Fruit fly (Drosophila melanogaster) whole organism, embryonic: ENCODE results near the gene CG31344.

ENCODE experiments used
- CG10267 ChIP-seq: fragments of 200-800 bp; sonication (Bioruptor generic); optimal IDR thresholded peaks from 2 replicates; lab custom pipeline; 2018; ENCODE audit warnings: missing biosample characterization, mild to moderate bottlenecking, missing genetic modification characterization, moderate library complexity
- CG10274 ChIP-seq: fragments of 200-800 bp; sonication (Bioruptor generic); optimal IDR thresholded peaks from 3 replicates; lab custom pipeline; 2017; ENCODE audit warnings: missing biosample characterization, mild to moderate bottlenecking, missing genetic modification characterization
- CG12942 ChIP-seq: fragments of 200-800 bp; sonication (Bioruptor generic); optimal IDR thresholded peaks from 3 replicates; lab custom pipeline; 2016; ENCODE audit warnings: missing biosample characterization, missing genetic modification characterization
- CG13894 ChIP-seq: fragments of 200-800 bp; sonication (Bioruptor generic); optimal IDR thresholded peaks from 3 replicates; lab custom pipeline; 2018; ENCODE audit warnings: missing biosample characterization, mild to moderate bottlenecking, missing genetic modification characterization, moderate library complexity
- CG14710 ChIP-seq: fragments of 200-800 bp; sonication (Bioruptor generic); optimal IDR thresholded peaks from 3 replicates; lab custom pipeline; 2019; ENCODE audit warnings: missing biosample characterization, mild to moderate bottlenecking, missing genetic modification characterization, moderate library complexity
- CG16779 ChIP-seq: fragments of 200-800 bp; sonication (Bioruptor generic); IDR thresholded peaks from 2 replicates; pipeline ENCODE4 v1.3.6; 2022; ENCODE audit warnings: missing biosample characterization, missing genetic modification characterization
- CG16815 ChIP-seq: fragments of 200-800 bp; sonication (Bioruptor generic); optimal IDR thresholded peaks from 3 replicates; lab custom pipeline; 2017; ENCODE audit warnings: missing biosample characterization, mild to moderate bottlenecking, missing genetic modification characterization
- CG17361 ChIP-seq: fragments of 200-800 bp; sonication (Bioruptor generic); IDR thresholded peaks from 3 replicates; pipeline ENCODE4 v1.3.6; 2022; ENCODE audit warnings: missing biosample characterization, missing genetic modification characterization
- CG2889 ChIP-seq: fragments of 200-800 bp; sonication (Bioruptor generic); IDR thresholded peaks from 3 replicates; pipeline ENCODE4 v1.3.6; 2022; ENCODE audit warnings: missing biosample characterization, missing genetic modification characterization
- CG32532 ChIP-seq: fragments of 200-800 bp; sonication (Bioruptor generic); IDR thresholded peaks from 2 replicates; pipeline ENCODE4 v1.3.6; 2022; ENCODE audit warnings: missing biosample characterization, missing genetic modification characterization
- CG5953 ChIP-seq: fragments of 200-800 bp; sonication (Bioruptor generic); IDR thresholded peaks from 2 replicates; pipeline ENCODE4 v1.3.6; 2022; ENCODE audit warnings: missing biosample characterization, missing genetic modification characterization
- CG6175 ChIP-seq: fragments of 200-800 bp; sonication (Bioruptor generic); IDR thresholded peaks from 3 replicates; pipeline ENCODE4 v1.3.6; 2022; ENCODE audit warnings: missing biosample characterization, missing genetic modification characterization
- CG6683 ChIP-seq: fragments of 200-800 bp; sonication (Bioruptor generic); optimal IDR thresholded peaks from 2 replicates; lab custom pipeline; 2017; ENCODE audit warnings: missing biosample characterization, mild to moderate bottlenecking, missing genetic modification characterization, missing genetic modification reagents
- CG7963 ChIP-seq: fragments of 200-800 bp; sonication (Bioruptor generic); IDR thresholded peaks from 3 replicates; pipeline ENCODE4 v1.3.6; 2022; ENCODE audit warnings: missing biosample characterization, missing genetic modification characterization; ENCODE audit not compliant: partially characterized antibody
- CG8359 ChIP-seq: fragments of 200-800 bp; sonication (Bioruptor generic); optimal IDR thresholded peaks from 2 replicates; lab custom pipeline; 2017; ENCODE audit warnings: missing biosample characterization, mild to moderate bottlenecking, missing genetic modification characterization, borderline replicate concordance
- CG8478 ChIP-seq: fragments of >200 bp; optimal IDR thresholded peaks from 2 replicates; lab custom pipeline; 2018
- CG9215 ChIP-seq: fragments of 200-800 bp; sonication (Bioruptor generic); IDR thresholded peaks from 2 replicates; pipeline ENCODE4 v1.3.6; 2022; ENCODE audit warnings: missing biosample characterization, missing genetic modification characterization
- Dip2 ChIP-seq: fragments of 200-800 bp; sonication (Bioruptor generic); IDR thresholded peaks from 2 replicates; pipeline ENCODE4 v1.3.6; 2022; ENCODE audit warnings: missing biosample characterization, missing genetic modification characterization
- E2f2 ChIP-seq: fragments of 200-800 bp; sonication (Bioruptor generic); IDR thresholded peaks from 2 replicates; pipeline ENCODE4 v1.3.6; 2022; ENCODE audit warnings: missing biosample characterization, missing genetic modification characterization
- ERR ChIP-seq: fragments of 200-800 bp; sonication (Bioruptor generic); optimal IDR thresholded peaks from 2 replicates; lab custom pipeline; 2016; ENCODE audit warnings: missing biosample characterization, missing genetic modification characterization
- Ets97D ChIP-seq: fragments of 200-800 bp; sonication (Bioruptor generic); optimal IDR thresholded peaks from 3 replicates; lab custom pipeline; 2016; ENCODE audit warnings: missing biosample characterization, missing genetic modification characterization
- H15 ChIP-seq: fragments of 200-800 bp; sonication (Bioruptor generic); IDR thresholded peaks from 3 replicates; pipeline ENCODE4 v1.3.6; 2022; ENCODE audit warnings: missing biosample characterization, missing genetic modification characterization
- H2.0 ChIP-seq: fragments of 200-800 bp; sonication (Bioruptor generic); IDR thresholded peaks from 2 replicates; pipeline ENCODE4 v1.3.6; 2022; ENCODE audit warnings: missing biosample characterization, missing genetic modification characterization
- Lpt ChIP-seq: fragments of >200 bp; optimal IDR thresholded peaks from 2 replicates; lab custom pipeline; 2018; ENCODE audit warnings: missing biosample characterization, missing genetic modification characterization
- Nf-YC ChIP-seq: fragments of 200-800 bp; optimal IDR thresholded peaks from 3 replicates; lab custom pipeline; 2019; ENCODE audit warnings: missing biosample characterization, mild to moderate bottlenecking, missing genetic modification characterization, moderate library complexity
- Opbp ChIP-seq: fragments of 200-800 bp; sonication (Bioruptor generic); IDR thresholded peaks from 3 replicates; pipeline ENCODE4 v1.3.6; 2022; ENCODE audit warnings: missing biosample characterization, missing genetic modification characterization; ENCODE audit not compliant: partially characterized antibody
- br ChIP-seq: fragments of >200 bp; optimal IDR thresholded peaks from 2 replicates; lab custom pipeline; 2017
- chm ChIP-seq: fragments of 200-800 bp; sonication (Bioruptor generic); IDR thresholded peaks from 2 replicates; pipeline ENCODE4 v1.3.6; 2022; ENCODE audit warnings: missing biosample characterization, missing genetic modification characterization
- crc ChIP-seq: fragments of 200-800 bp; sonication (Bioruptor generic); optimal IDR thresholded peaks from 2 replicates; lab custom pipeline; 2016; ENCODE audit warnings: missing biosample characterization, missing genetic modification characterization
- dati ChIP-seq: fragments of 200-800 bp; sonication (Bioruptor generic); IDR thresholded peaks from 2 replicates; pipeline ENCODE4 v1.3.6; 2022; ENCODE audit warnings: missing biosample characterization, missing genetic modification characterization
- dm ChIP-seq: fragments of 200-800 bp; sonication (Bioruptor generic); optimal IDR thresholded peaks from 3 replicates; lab custom pipeline; 2016; ENCODE audit warnings: missing biosample characterization, missing genetic modification characterization
- dmrt99B ChIP-seq: fragments of 200-800 bp; sonication (Bioruptor generic); optimal IDR thresholded peaks from 2 replicates; lab custom pipeline; 2018; ENCODE audit warnings: missing biosample characterization, mild to moderate bottlenecking, missing genetic modification characterization, moderate library complexity
- esg ChIP-seq: fragments of 200-800 bp; sonication (Bioruptor generic); conservative IDR thresholded peaks from 2 replicates; pipeline ENCODE4 v1.3.6; 2022; ENCODE audit warnings: missing biosample characterization, missing genetic modification characterization
- exex ChIP-seq: fragments of 200-800 bp; sonication (Bioruptor generic); optimal IDR thresholded peaks from 4 replicates; lab custom pipeline; 2018; ENCODE audit warnings: missing biosample characterization, mild to moderate bottlenecking, missing genetic modification characterization, moderate library complexity
- fru ChIP-seq: fragments of >200 bp; optimal IDR thresholded peaks from 2 replicates; lab custom pipeline; 2017
- gsb ChIP-seq: fragments of 200-800 bp; sonication (Bioruptor generic); IDR thresholded peaks from 2 replicates; pipeline ENCODE4 v1.3.6; 2022; ENCODE audit warnings: missing biosample characterization, missing genetic modification characterization
- nerfin-1 ChIP-seq: fragments of 200-800 bp; sonication (Bioruptor generic); optimal IDR thresholded peaks from 3 replicates; lab custom pipeline; 2019; ENCODE audit warnings: missing biosample characterization, mild to moderate bottlenecking, missing genetic modification characterization, moderate library complexity
- nom ChIP-seq: fragments of 200-800 bp; sonication (Bioruptor generic); optimal IDR thresholded peaks from 2 replicates; lab custom pipeline; 2017; ENCODE audit warnings: missing biosample characterization, missing genetic modification characterization, mild to moderate bottlenecking, moderate library complexity, missing genetic modification reagents
- onecut ChIP-seq: fragments of 200-800 bp; sonication (Bioruptor generic); IDR thresholded peaks from 2 replicates; pipeline ENCODE4 v1.3.6; 2022; ENCODE audit warnings: missing biosample characterization, missing genetic modification characterization
- pfk ChIP-seq: fragments of 200-800 bp; sonication (Bioruptor generic); optimal IDR thresholded peaks from 2 replicates; lab custom pipeline; 2018; ENCODE audit warnings: missing biosample characterization, mild to moderate bottlenecking, missing genetic modification characterization, moderate library complexity
- ranshi ChIP-seq: fragments of 200-800 bp; sonication (Bioruptor generic); IDR thresholded peaks from 2 replicates; pipeline ENCODE4 v1.3.6; 2022; ENCODE audit warnings: missing biosample characterization, missing genetic modification characterization
- repo ChIP-seq: fragments of 200-800 bp; sonication (Bioruptor generic); optimal IDR thresholded peaks from 2 replicates; lab custom pipeline; 2016; ENCODE audit warnings: missing biosample characterization, missing genetic modification characterization
- sug ChIP-seq: fragments of 200-800 bp; optimal IDR thresholded peaks from 2 replicates; lab custom pipeline; 2019; ENCODE audit warnings: missing biosample characterization, mild to moderate bottlenecking, missing genetic modification characterization, moderate library complexity
- tin ChIP-seq: fragments of 200-800 bp; sonication (Bioruptor generic); optimal IDR thresholded peaks from 3 replicates; lab custom pipeline; 2016; ENCODE audit warnings: missing biosample characterization, missing genetic modification characterization
- usp ChIP-seq: fragments of >200 bp; optimal IDR thresholded peaks from 2 replicates; lab custom pipeline; 2017; ENCODE audit warnings: missing biosample characterization, missing genetic modification characterization
- wdn ChIP-seq: fragments of 200-800 bp; sonication (Bioruptor generic); IDR thresholded peaks from 2 replicates; pipeline ENCODE4 v1.3.6; 2022; ENCODE audit warnings: missing biosample characterization, missing genetic modification characterization
- wor ChIP-seq: fragments of 200-800 bp; sonication (Bioruptor generic); IDR thresholded peaks from 2 replicates; pipeline ENCODE4 v1.3.6; 2022; ENCODE audit warnings: missing biosample characterization, missing genetic modification characterization
- zfh1 ChIP-seq: fragments of 200-800 bp; sonication (Bioruptor generic); IDR thresholded peaks from 3 replicates; pipeline ENCODE4 v1.3.6; 2022; ENCODE audit warnings: missing biosample characterization, missing genetic modification characterization

The CG31344 gene

dm6 chr3R:15231635-15232138 is 6.6 kb upstream of the CG31344 start (continued):
- no peak for TF ChIP-seq CG12942 (GFP tag; lab: Kevin White, UChicago)
- TF ChIP-seq H15: no peak

dm6 chr3R:15230285-15230684 is 5.2 kb upstream of the CG31344 start, which contains the start of gene CG34316:
Gene CG34316 (plus strand): TSS chr3R:15230585.
- TF ChIP-seq crc (GFP tag; lab: Kevin White, UChicago) (no peak), exex (tag; lab: Kevin White, UChicago) (peak; percentile 30), sug (peak; percentile 55)

dm6 chr3R:15229329-15229876 is 4.3 kb upstream of the CG31344 start, which contains the start of the genes Art3 and mRpS10:
Gene Art3 (minus strand): TSS chr3R:15229408.
Gene mRpS10 (plus strand): TSS chr3R:15229665.
- no peak for TF ChIP-seq CG8478
- TF ChIP-seq CG6175 (GFP tag; lab: Robert Waterston, UW): peak; percentile 100
- TF ChIP-seq CG16779 (GFP tag; lab: Robert Waterston, UW): peak; percentile 100
- TF ChIP-seq CG5953 (GFP tag; lab: Robert Waterston, UW): peak; percentile 100
- TF ChIP-seq CG10267 (tag; lab: Kevin White, UChicago): peak; percentile 100
- TF ChIP-seq Opbp (GFP tag; lab: Robert Waterston, UW): peak; percentile 29; the same call in 1 of the 3 replicates
- peak; percentile 100 for TF ChIP-seq CG2889 (GFP tag; lab: Robert Waterston, UW)
- TF ChIP-seq ranshi (GFP tag; lab: Robert Waterston, UW): peak; percentile 100
- TF ChIP-seq Lpt: no peak
- peak; percentile 96 for TF ChIP-seq E2f2
- peak; percentile 100 for TF ChIP-seq dati (GFP tag; lab: Robert Waterston, UW)
- TF ChIP-seq CG6683 (GFP tag; lab: Kevin White, UChicago): peak; percentile 99
- TF ChIP-seq Ets97D (GFP tag; lab: Kevin White, UChicago): peak; percentile 96
- TF ChIP-seq chm (GFP tag; lab: Robert Waterston, UW): peak; percentile 100
- TF ChIP-seq fru (lab: Kevin White, UChicago): no peak
- peak; percentile 99 for TF ChIP-seq nom (GFP tag; lab: Kevin White, UChicago)
- TF ChIP-seq H2.0 (GFP tag; lab: Robert Waterston, UW): peak; percentile 100
- peak; percentile 100 for TF ChIP-seq CG13894 (tag; lab: Kevin White, UChicago)
- peak; percentile 97 for TF ChIP-seq CG8359
- TF ChIP-seq ERR (GFP tag; lab: Kevin White, UChicago): peak; percentile 98
- peak; percentile 100 for TF ChIP-seq zfh1
- peak; percentile 96 for TF ChIP-seq CG10274 (GFP tag; lab: Kevin White, UChicago)
- peak; percentile 100 for TF ChIP-seq tin (GFP tag; lab: Kevin White, UChicago)
- peak; percentile 100 for TF ChIP-seq dmrt99B (tag; lab: Kevin White, UChicago)
- no peak for TF ChIP-seq usp (GFP tag; lab: Kevin White, UChicago)
- peak; percentile 100 for TF ChIP-seq dm
- TF ChIP-seq gsb: peak; percentile 100
- peak; percentile 84 for TF ChIP-seq Dip2
- peak; percentile 100 for TF ChIP-seq CG32532 (GFP tag; lab: Robert Waterston, UW)
- TF ChIP-seq esg (GFP tag; lab: Robert Waterston, UW): peak; percentile 100
- TF ChIP-seq pfk (GFP tag; lab: Kevin White, UChicago): peak; percentile 84
- peak; percentile 96 for TF ChIP-seq Nf-YC (tag; lab: Kevin White, UChicago)
- TF ChIP-seq onecut (GFP tag; lab: Robert Waterston, UW): peak; percentile 99
- peak; percentile 99 for TF ChIP-seq CG14710
- peak; percentile 100 for TF ChIP-seq CG17361 (GFP tag; lab: Robert Waterston, UW)
- peak; percentile 100 for TF ChIP-seq repo (GFP tag; lab: Kevin White, UChicago)
- TF ChIP-seq CG16815 (GFP tag; lab: Kevin White, UChicago): peak; percentile 100
- peak; percentile 100 for TF ChIP-seq wor (GFP tag; lab: Robert Waterston, UW)
- no peak for TF ChIP-seq CG7963
- peak; percentile 100 for TF ChIP-seq nerfin-1 (tag; lab: Kevin White, UChicago)
- TF ChIP-seq wdn: peak; percentile 100
- no peak for TF ChIP-seq br (lab: Kevin White, UChicago)
- TF ChIP-seq CG9215 (GFP tag; lab: Robert Waterston, UW): peak; percentile 99
